Worm (Caenorhabditis elegans): ENCODE results near the gene F36G9.7.
"Not testable (repeated sequence)": the region's sequence is repeated elsewhere in the genome, so short reads cannot be mapped to it uniquely, and the experiment has no call there.

Gene F36G9.7

ce11 chrV:15950903-15951302 lies 18.6 kb downstream of the F36G9.7 start, which contains the start of gene srw-59:
srw-59 (minus strand) TSS chrV:15951003.
- TF ChIP-seq fos-1 (tag; optimal IDR thresholded peaks at IDR 0.05) = no peak
- no peak for TF ChIP-seq aly-2 (tag; optimal IDR thresholded peaks at IDR 0.05)
- no peak for TF ChIP-seq nhr-43 (tag; optimal IDR thresholded peaks at IDR 0.05; ENCODE audit: poor library complexity, severe bottlenecking)
- TF ChIP-seq nfya-1 (tag; optimal IDR thresholded peaks at IDR 0.05; ENCODE audit: insufficient read depth) = no peak
- TF ChIP-seq egl-5 (tag; optimal IDR thresholded peaks at IDR 0.05) = no peak
- TF ChIP-seq fkh-2 (tag; optimal IDR thresholded peaks at IDR 0.05) = no peak
- no peak for TF ChIP-seq unc-62 (GFP tag; optimal IDR thresholded peaks at IDR 0.05)

DNA sequence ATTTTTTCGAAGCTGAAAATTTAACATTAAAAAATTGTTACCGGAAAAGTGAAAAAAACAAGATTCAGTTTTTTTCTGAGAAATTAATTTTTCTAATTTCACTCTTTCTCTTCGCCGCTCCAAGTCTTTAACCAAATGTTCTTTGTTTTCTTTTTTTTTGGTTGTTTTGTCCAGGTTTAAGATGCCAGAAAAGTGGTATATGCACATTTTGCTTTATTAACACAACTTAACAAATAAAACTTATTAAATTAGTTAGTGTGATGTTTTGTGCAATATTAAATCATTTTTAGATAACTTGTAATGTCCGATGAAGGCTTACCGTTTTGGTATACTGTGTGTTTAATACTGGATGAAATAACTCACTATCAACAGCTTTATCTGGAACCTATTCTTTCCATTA lies 26.4 kb downstream of the F36G9.7 start, which contains the start of gene srw-53:
Gene srw-53, plus strand, starts transcription at position 301 of the 400 bp plus-strand sequence.
- no peak for TF ChIP-seq eor-1 (tag; optimal IDR thresholded peaks at IDR 0.05)

- TF ChIP-seq daf-12 (tag; optimal IDR thresholded peaks at IDR 0.05) (no peak), lsy-12 (tag; optimal IDR thresholded peaks at IDR 0.05) (no peak), eor-1 (tag; optimal IDR thresholded peaks at IDR 0.05) (no peak), lin-39 (tag; optimal IDR thresholded peaks at IDR 0.05) (no peak), elt-2 (tag; optimal IDR thresholded peaks at IDR 0.05) (no peak), ZK546.5 (tag; optimal IDR thresholded peaks at IDR 0.05) (no peak), nhr-67 (tag; optimal IDR thresholded peaks at IDR 0.05) (no peak), ceh-28 (tag; optimal IDR thresholded peaks at IDR 0.05) (no peak), unc-62 (GFP tag; optimal IDR thresholded peaks at IDR 0.05) (no peak), pha-4 (tag; optimal IDR thresholded peaks at IDR 0.05) (no peak), nhr-28 (tag; optimal IDR thresholded peaks at IDR 0.05) (no peak), nhr-25 (tag; optimal IDR thresholded peaks at IDR 0.05) (no peak), nhr-237 (tag; optimal IDR thresholded peaks at IDR 0.05) (no peak), elt-1 (tag; optimal IDR thresholded peaks at IDR 0.05) (no peak), mml-1 (tag; optimal IDR thresholded peaks at IDR 0.05) (no peak), nhr-12 (tag; optimal IDR thresholded peaks at IDR 0.05) (no peak), ztf-4 (tag; optimal IDR thresholded peaks at IDR 0.05) (no peak), tbx-2 (tag; optimal IDR thresholded peaks at IDR 0.05) (no peak), ama-1 (optimal IDR thresholded peaks at IDR 0.05) (no peak)
Measured at ce11 chrV:15940254-15940653, 29.3 kb downstream of the F36G9.7 start, which contains the start of gene srw-55. srw-55 (minus strand) TSS chrV:15940354.

ce11 chrV:15932390-15932789 lies 37.2 kb downstream of the F36G9.7 start, which contains the start of gene srw-26:
srw-26 (minus strand) TSS chrV:15932490.
- no peak for TF ChIP-seq daf-12 (tag; optimal IDR thresholded peaks at IDR 0.05)
- TF ChIP-seq fos-1 (tag; optimal IDR thresholded peaks at IDR 0.05) = no peak
- no peak for TF ChIP-seq lsy-12 (tag; optimal IDR thresholded peaks at IDR 0.05)
- TF ChIP-seq nhr-12 (tag; optimal IDR thresholded peaks at IDR 0.05) = no peak
- no peak for TF ChIP-seq egl-27 (tag; optimal IDR thresholded peaks at IDR 0.05)
- TF ChIP-seq nhr-237 (tag; optimal IDR thresholded peaks at IDR 0.05) = no peak
- TF ChIP-seq snpc-4 (tag; optimal IDR thresholded peaks at IDR 0.05) = no peak

DNA sequence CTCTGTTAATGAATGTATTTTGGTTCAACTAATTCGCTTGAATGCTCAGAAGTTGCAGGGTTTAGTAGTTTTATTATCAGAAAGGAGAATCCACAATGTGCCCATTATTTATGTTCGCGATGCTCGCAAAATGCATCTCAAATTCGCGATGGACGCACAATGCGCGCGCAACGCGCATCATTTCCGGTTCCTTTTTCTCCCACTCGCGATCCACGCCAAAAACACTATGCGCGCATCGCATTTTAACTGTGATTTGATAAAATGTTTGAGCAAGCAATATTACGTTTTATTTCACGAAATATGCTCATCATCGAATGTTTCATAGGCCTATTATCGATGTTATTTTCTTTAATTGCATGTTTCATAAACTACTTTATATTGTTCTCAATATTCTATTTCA lies 39.7 kb downstream of the F36G9.7 start, which contains the start of gene srbc-77:
Gene srbc-77, plus strand, starts transcription at position 301 of the 400 bp plus-strand sequence.
- not testable (repeated sequence) for TF ChIP-seq nhr-28, lsy-12, ztf-11 (tag; optimal IDR thresholded peaks at IDR 0.05)

DNA sequence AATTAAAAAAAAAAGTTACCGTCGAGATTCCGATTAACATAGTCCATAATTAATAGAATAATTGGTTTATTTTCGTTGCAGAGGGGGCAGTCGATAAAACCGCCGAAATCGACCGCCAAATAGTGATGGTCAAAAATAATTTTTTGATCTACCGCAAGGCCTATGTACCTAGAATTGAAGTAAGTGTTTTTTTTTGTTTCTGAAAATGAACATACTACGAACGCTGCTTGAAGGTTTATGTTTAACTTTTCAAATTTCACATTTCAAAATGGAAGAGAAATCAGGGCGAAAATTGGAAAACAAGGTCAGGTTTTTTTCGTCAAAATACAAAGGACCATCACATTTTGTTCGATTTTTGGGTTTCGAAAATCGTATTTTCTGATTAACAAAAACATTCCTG lies 41.2 kb downstream of the F36G9.7 start, which contains the start of gene pzf-1:
Gene pzf-1, minus strand, starts transcription at position 101 of the 400 bp plus-strand sequence.
- no peak for TF ChIP-seq nhr-23 (tag; optimal IDR thresholded peaks at IDR 0.05)
- TF ChIP-seq hmg-11 (tag; optimal IDR thresholded peaks at IDR 0.05) = no peak
- TF ChIP-seq sea-2 (GFP tag; optimal IDR thresholded peaks at IDR 0.05) = no peak
- no peak for TF ChIP-seq nhr-76 (tag; optimal IDR thresholded peaks at IDR 0.05)
- no peak for TF ChIP-seq mdl-1 (tag; optimal IDR thresholded peaks at IDR 0.05)
- TF ChIP-seq lin-15B (tag; optimal IDR thresholded peaks at IDR 0.05) = no peak
- TF ChIP-seq mml-1 (tag; optimal IDR thresholded peaks at IDR 0.05) = no peak
- no peak for TF ChIP-seq jun-1 (tag; optimal IDR thresholded peaks at IDR 0.05)
- no peak for TF ChIP-seq skn-1 (tag; optimal IDR thresholded peaks at IDR 0.05)
- no peak for TF ChIP-seq ztf-4 (tag; optimal IDR thresholded peaks at IDR 0.05)
- no peak for TF ChIP-seq zag-1 (tag; optimal IDR thresholded peaks at IDR 0.05)
- no peak for TF ChIP-seq snpc-4 (tag; optimal IDR thresholded peaks at IDR 0.05)
- TF ChIP-seq elt-1 (tag; optimal IDR thresholded peaks at IDR 0.05) = no peak
